Worm (Caenorhabditis elegans) whole organism, L4/young adult: Measurements from ENCODE around the gene mett-10.

ENCODE experiments used
- dao-5 ChIP-seq: sonication (generic microtip); optimal IDR thresholded peaks from 2 replicates; lab custom pipeline; 2016; ENCODE audit warnings: missing genotype, missing genetic modification characterization, moderate library complexity, missing compliant biosample characterization
- him-1 ChIP-seq: sonication (generic microtip); optimal IDR thresholded peaks from 2 replicates; lab custom pipeline; 2016; ENCODE audit warnings: missing genotype, missing genetic modification reagents, missing genetic modification characterization, missing compliant biosample characterization

DNA sequence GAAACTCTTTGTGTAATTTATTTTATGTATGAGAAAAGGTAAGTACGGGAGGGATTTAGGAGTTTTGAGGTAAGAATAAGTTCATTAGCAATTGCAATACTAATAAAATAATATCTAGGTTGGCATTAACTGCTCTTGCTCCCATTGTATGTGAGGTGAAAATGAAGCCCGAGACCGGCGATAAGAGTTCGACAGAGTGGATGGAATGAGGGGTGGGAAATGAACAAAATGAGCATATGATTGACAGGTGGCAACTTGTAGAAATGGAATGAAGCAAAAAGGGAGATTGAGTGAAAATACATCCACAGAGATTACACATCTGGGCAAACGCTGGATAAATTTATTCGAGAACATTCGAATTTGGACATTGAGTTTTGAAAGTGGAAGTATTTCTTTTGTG is 36.1 kb upstream of the mett-10 start:
- TF ChIP-seq dao-5 (tag; lab: Kevin White, UChicago) (no peak), him-1 (tag; lab: Kevin White, UChicago) (no peak)
